Fruit fly (Drosophila melanogaster): ENCODE results near the gene CG6983.

CG6983 gene

DNA sequence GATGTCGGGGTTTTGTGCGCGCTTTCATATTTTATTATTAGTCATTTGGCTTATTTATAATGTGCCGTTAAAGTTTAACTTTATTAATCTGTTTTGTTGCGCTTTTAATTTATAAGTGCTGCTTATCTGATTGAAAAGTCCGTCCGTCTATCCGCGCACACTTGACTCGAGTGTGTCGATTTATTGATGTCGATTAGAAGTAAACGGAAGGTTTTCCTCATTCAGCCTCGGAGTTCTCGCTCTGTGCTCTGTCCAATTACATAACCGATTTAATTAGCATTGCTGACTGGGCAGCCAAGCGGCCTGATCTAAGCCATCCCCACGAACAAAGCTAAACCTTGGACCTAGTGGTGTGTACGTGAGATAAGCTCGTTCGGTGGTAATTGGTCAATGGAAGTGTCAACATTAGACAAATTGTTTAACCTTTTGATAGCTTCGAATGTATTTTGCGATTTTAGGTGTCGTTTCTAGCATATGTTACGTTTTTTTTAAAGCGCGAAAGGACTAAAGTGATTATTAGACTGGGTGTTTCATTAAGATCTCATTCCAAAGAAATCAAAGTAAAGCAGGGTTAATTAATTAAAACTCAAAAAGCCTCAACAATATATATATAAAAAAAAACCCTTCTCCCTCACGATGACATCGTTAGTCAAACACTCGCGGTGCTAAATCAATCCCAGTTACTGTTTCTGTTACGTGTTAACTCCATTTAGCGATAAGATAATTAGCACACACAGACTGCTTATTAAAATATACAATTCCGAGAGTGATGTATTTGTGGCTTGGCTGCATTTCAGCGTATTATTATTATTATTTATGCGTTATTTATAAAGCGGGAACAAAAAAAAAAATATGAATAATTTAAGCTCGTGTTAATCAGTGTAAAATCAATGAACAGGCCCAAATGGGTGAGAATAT, 4.5 kb upstream of the CG6983 start:
- TF ChIP-seq brk (GFP tag; optimal IDR thresholded peaks at IDR 0.05) (peak; percentile 15), br (GFP tag; optimal IDR thresholded peaks at IDR 0.05) (peak; percentile 16), foxo (GFP tag; optimal IDR thresholded peaks at IDR 0.05) (peak in 1 of 2 experiments; percentile 36), sage (GFP tag; optimal IDR thresholded peaks at IDR 0.05) (peak; percentile 56), pan (optimal IDR thresholded peaks at IDR 0.05) (no peak), Dif (GFP tag; optimal IDR thresholded peaks at IDR 0.05; ENCODE audit: partially characterized antibody) (no peak), Hnf4 (GFP tag; optimal IDR thresholded peaks at IDR 0.05) (peak; percentile 6), usp (GFP tag; optimal IDR thresholded peaks at IDR 0.05) (no peak), sv (GFP tag; optimal IDR thresholded peaks at IDR 0.05) (no peak), Abd-B (GFP tag; optimal IDR thresholded peaks at IDR 0.05) (no peak), Sp1 (GFP tag; optimal IDR thresholded peaks at IDR 0.05) (no peak), h (GFP tag; optimal IDR thresholded peaks at IDR 0.05) (peak; percentile 47), Hr78 (GFP tag; optimal IDR thresholded peaks at IDR 0.05) (no peak)

DNA sequence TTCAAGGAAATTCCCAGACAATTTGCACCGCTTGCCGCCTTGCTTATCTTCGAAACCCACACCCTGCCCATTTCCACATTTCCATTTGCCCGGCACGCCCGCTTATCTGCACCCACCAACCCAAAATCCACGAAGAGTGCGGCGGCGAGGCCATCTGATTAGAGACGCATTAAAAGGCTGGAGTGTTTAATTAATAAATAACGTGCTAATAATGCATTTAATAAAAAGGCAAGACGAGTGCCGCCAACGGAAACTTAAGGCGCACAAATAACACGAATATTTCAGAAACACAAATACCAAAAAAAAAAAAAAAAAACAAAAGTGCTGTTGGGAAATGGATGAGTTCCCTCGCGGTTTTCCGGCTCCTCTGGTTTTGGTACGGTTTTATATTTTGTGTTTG, 3.8 kb upstream of the CG6983 start:
- TF ChIP-seq Hr83 (GFP tag; optimal IDR thresholded peaks at IDR 0.05; ENCODE audit: poor library complexity, severe bottlenecking): no peak
- no peak for TF ChIP-seq N (GFP tag; optimal IDR thresholded peaks at IDR 0.05)
- TF ChIP-seq h (GFP tag; optimal IDR thresholded peaks at IDR 0.05): peak; percentile 41
- no peak for TF ChIP-seq Rel (GFP tag; optimal IDR thresholded peaks at IDR 0.05)
- TF ChIP-seq Rel (tag; optimal IDR thresholded peaks at IDR 0.05): no peak
- no peak for TF ChIP-seq Dfd (GFP tag; optimal IDR thresholded peaks at IDR 0.05)
- TF ChIP-seq CrebA (GFP tag; optimal IDR thresholded peaks at IDR 0.05; ENCODE audit: borderline replicate concordance): no peak

DNA sequence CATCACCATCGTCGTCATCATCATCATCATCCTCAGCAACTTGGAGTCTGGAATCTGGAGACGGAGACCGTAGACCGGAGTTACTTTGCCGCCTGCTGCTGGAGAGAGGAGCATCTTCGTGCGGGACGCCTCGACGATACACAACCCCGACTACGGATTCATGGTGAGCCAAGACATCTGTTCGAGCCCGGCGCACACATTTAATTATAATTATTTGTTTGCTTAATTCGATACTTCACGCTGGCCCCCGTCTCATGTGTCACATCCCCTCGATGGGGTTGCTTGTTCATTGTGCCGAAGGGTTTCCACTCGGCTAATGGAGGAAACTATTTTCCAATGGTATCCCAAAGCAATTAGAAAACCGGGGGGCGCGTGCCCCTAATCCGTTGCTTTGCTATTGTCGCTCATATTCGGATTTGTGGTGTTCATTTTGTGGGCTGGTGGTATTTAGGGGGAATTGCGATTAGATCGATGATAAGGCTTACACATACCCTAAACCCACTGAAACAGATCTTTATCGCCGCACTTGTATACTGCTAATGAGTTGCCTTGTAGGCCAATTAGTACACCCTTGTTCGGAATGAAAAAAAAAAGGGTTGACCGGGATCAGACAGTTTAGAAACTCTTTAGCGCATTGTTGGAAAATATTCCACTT, 2.9 kb upstream of the CG6983 start:
- TF ChIP-seq Vsx2 (GFP tag; optimal IDR thresholded peaks at IDR 0.05; ENCODE audit: partially characterized antibody) (no peak), foxo (GFP tag; optimal IDR thresholded peaks at IDR 0.05) (no peak), dmrt93B (GFP tag; optimal IDR thresholded peaks at IDR 0.05) (no peak), ey (GFP tag; optimal IDR thresholded peaks at IDR 0.05) (no peak), h (GFP tag; optimal IDR thresholded peaks at IDR 0.05) (no peak), pan (optimal IDR thresholded peaks at IDR 0.05) (no peak), Abd-B (GFP tag; optimal IDR thresholded peaks at IDR 0.05) (no peak), OdsH (GFP tag; optimal IDR thresholded peaks at IDR 0.05) (no peak)

DNA sequence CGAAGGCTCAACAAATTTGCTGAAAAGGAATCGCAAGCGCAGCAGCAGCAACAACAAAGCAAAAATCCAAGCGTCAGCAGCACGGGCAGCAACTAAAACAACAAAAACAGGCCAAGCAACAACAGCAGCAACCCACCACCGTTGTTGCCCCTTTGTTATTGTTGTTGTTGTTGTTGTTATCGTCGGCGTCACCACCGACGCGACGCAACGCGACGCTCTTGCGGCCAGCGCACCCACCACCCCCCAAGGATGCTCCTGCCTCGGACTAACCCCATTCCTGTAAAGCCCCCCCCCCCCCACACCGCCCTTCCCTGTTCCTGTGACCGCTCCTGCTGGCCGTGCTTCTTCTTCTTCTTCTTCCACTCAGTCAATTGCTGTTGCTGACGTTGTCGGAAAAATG, 1.6 kb upstream of the CG6983 start:
- TF ChIP-seq Dfd (GFP tag; optimal IDR thresholded peaks at IDR 0.05) (peak; percentile 75), tai (GFP tag; optimal IDR thresholded peaks at IDR 0.05) (no peak)

DNA sequence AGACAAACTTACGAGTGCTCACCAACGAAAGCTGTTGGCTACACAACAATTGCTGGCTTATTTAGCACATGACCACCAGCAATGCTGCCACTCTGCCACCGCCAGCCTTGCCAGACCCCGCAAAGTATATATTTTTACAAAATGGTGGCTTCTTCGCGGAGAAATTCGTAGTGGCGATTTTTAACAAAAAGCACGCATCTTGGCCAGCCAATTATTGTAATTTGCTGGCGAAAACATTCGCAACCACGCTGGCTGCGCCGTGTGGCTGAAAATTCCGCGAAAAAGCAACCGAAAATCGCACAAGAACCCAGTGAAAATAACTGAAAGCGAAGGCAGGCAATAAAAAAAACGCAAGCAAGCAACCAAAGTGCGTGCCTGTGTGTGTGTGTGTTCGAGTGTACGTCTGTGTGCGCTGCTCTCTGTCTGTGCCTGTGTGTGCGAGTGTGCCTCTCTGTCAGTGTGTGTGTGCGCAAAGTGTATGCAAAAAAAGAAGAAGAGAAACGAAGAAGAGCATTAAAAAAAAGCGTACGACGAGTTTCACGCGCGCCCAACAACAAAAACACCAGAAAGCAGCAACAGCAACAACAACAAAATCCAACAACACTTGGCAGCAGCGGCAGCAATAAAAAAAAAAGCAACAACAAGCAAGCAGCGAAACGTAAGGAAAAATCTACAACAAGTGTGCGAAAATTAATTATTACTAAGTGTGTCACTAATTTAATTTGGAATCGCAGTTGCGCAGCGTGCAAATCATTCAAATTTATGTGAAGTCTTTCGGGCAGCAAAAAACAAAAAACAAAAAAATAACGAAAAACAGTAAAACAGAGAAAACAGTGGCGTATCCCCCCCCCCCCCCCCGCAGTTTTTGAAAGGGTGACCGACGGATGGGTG, 868 bp upstream of the CG6983 start, which contains the start of gene Gug:
Gug (plus strand) TSS at position 123 of the 891 bp plus-strand sequence.
- TF ChIP-seq pan (optimal IDR thresholded peaks at IDR 0.05) (no peak), h (GFP tag; optimal IDR thresholded peaks at IDR 0.05) (peak; percentile 57), sage (GFP tag; optimal IDR thresholded peaks at IDR 0.05) (peak; percentile 35), brk (GFP tag; optimal IDR thresholded peaks at IDR 0.05) (no peak), foxo (GFP tag; optimal IDR thresholded peaks at IDR 0.05) (no peak), psq (GFP tag; optimal IDR thresholded peaks at IDR 0.05) (no peak), usp (GFP tag; optimal IDR thresholded peaks at IDR 0.05) (no peak), N (GFP tag; optimal IDR thresholded peaks at IDR 0.05) (peak; percentile 57), lola (GFP tag; optimal IDR thresholded peaks at IDR 0.05) (no peak), Jra (GFP tag; optimal IDR thresholded peaks at IDR 0.05) (no peak), Rel (GFP tag; optimal IDR thresholded peaks at IDR 0.05) (no peak), Rel (tag; optimal IDR thresholded peaks at IDR 0.05) (peak; percentile 40), br (GFP tag; optimal IDR thresholded peaks at IDR 0.05) (peak; percentile 12), Myc (optimal IDR thresholded peaks at IDR 0.05) (peak; percentile 7), Dif (GFP tag; optimal IDR thresholded peaks at IDR 0.05; ENCODE audit: partially characterized antibody) (peak; percentile 33), Mio (GFP tag; optimal IDR thresholded peaks at IDR 0.05) (no peak), Dfd (GFP tag; optimal IDR thresholded peaks at IDR 0.05) (peak; percentile 11), OdsH (GFP tag; optimal IDR thresholded peaks at IDR 0.05) (peak; percentile 9), ey (GFP tag; optimal IDR thresholded peaks at IDR 0.05) (no peak), CrebA (GFP tag; optimal IDR thresholded peaks at IDR 0.05; ENCODE audit: borderline replicate concordance) (peak; percentile 53), woc (GFP tag; optimal IDR thresholded peaks at IDR 0.05) (peak; percentile 2), dl (GFP tag; optimal IDR thresholded peaks at IDR 0.05; ENCODE audit: insufficient read depth in 1 of 2, partially characterized antibody in 2 of 2) (no peak), fru (GFP tag; optimal IDR thresholded peaks at IDR 0.05) (no peak), dmrt93B (GFP tag; optimal IDR thresholded peaks at IDR 0.05) (no peak), jim (GFP tag; optimal IDR thresholded peaks at IDR 0.05) (peak; percentile 64), rgr (GFP tag; optimal IDR thresholded peaks at IDR 0.05) (no peak), Abd-B (GFP tag; optimal IDR thresholded peaks at IDR 0.05) (no peak), Hr78 (GFP tag; optimal IDR thresholded peaks at IDR 0.05) (no peak), Sp1 (GFP tag; optimal IDR thresholded peaks at IDR 0.05) (peak; percentile 83), GATAd (GFP tag; optimal IDR thresholded peaks at IDR 0.05) (no peak)
